Worm (Caenorhabditis elegans) whole organism, L3 larva: Measurements from ENCODE around the gene pitr-4.

Experiments
- ama-1 ChIP-seq: fragments of 150-350 bp; optimal IDR thresholded peaks from 2 replicates; lab custom pipeline; 2018
- ceh-82 ChIP-seq: fragments of 150-350 bp; optimal IDR thresholded peaks from 2 replicates; lab custom pipeline; 2014; ENCODE audit warnings: missing biosample characterization, missing genetic modification characterization
- ceh-9 ChIP-seq: sonication (generic microtip); optimal IDR thresholded peaks from 2 replicates; lab custom pipeline; 2018; ENCODE audit warnings: missing biosample characterization, missing genetic modification characterization
- eor-1 ChIP-seq, 2 experiments: fragments of 150-350 bp; optimal IDR thresholded peaks; 2 replicates each; lab custom pipeline; 2014 to 2018; ENCODE audit warnings: missing biosample characterization in 2 of 2, missing genetic modification characterization in 2 of 2
- jun-1 ChIP-seq: fragments of 150-350 bp; optimal IDR thresholded peaks from 2 replicates; lab custom pipeline; 2014; ENCODE audit warnings: missing biosample characterization, missing genetic modification reagents, missing genetic modification characterization
- mml-1 ChIP-seq: fragments of 150-350 bp; sonication (generic microtip); optimal IDR thresholded peaks from 3 replicates; lab custom pipeline; 2014; ENCODE audit warnings: missing biosample characterization, missing genetic modification characterization
- nhr-12 ChIP-seq: fragments of 150-350 bp; optimal IDR thresholded peaks from 2 replicates; lab custom pipeline; 2014; ENCODE audit warnings: missing biosample characterization, missing genetic modification characterization
- nhr-23 ChIP-seq: fragments of 150-350 bp; optimal IDR thresholded peaks from 2 replicates; lab custom pipeline; 2014; ENCODE audit warnings: missing biosample characterization, missing genetic modification reagents, missing genetic modification characterization
- nhr-237 ChIP-seq: fragments of 150-350 bp; optimal IDR thresholded peaks from 2 replicates; lab custom pipeline; 2014; ENCODE audit warnings: missing biosample characterization, missing genetic modification characterization
- nhr-28 ChIP-seq: fragments of 150-350 bp; optimal IDR thresholded peaks from 2 replicates; lab custom pipeline; 2014; ENCODE audit warnings: missing biosample characterization, missing genetic modification characterization
- nhr-76 ChIP-seq: fragments of 150-350 bp; sonication (generic microtip); optimal IDR thresholded peaks from 5 replicates; lab custom pipeline; 2014; ENCODE audit warnings: missing biosample characterization, missing genetic modification characterization
- nhr-77 ChIP-seq: fragments of 150-350 bp; optimal IDR thresholded peaks from 2 replicates; lab custom pipeline; 2014; ENCODE audit warnings: missing biosample characterization, missing genetic modification characterization
- skn-1 ChIP-seq: fragments of 150-350 bp; optimal IDR thresholded peaks from 2 replicates; lab custom pipeline; 2014; ENCODE audit warnings: missing biosample characterization, missing genetic modification characterization
- ztf-11 ChIP-seq: fragments of 150-350 bp; optimal IDR thresholded peaks from 2 replicates; lab custom pipeline; 2014; ENCODE audit warnings: missing biosample characterization, missing genetic modification characterization

ce11 chrV:9661514-9661913 is at the start of gene pitr-4:
- TF ChIP-seq nhr-77 (tag; lab: Kevin White, UChicago) (no peak), skn-1 (tag; lab: Kevin White, UChicago) (no peak), eor-1 (tag; optimal IDR thresholded peaks at IDR 0.05; lab: Kevin White, UChicago) (no peak), ceh-9 (no peak), nhr-28 (tag; lab: Kevin White, UChicago) (no peak), nhr-23 (no peak), ama-1 (lab: Kevin White, UChicago) (no peak), nhr-12 (no peak), ceh-82 (tag; lab: Kevin White, UChicago) (no peak), jun-1 (no peak), ztf-11 (tag; lab: Kevin White, UChicago) (no peak), nhr-237 (no peak), nhr-76 (tag; lab: Kevin White, UChicago) (no peak), mml-1 (tag; lab: Kevin White, UChicago) (no peak)
